Fruit fly (Drosophila melanogaster) whole organism, embryonic: Measurements from ENCODE around the gene CG43813.
A peak's percentile ranks its signal among the peaks of the same experiment; 100 is the strongest.

Experiments
- CG13296 ChIP-seq: fragments of 200-800 bp; sonication (Bioruptor generic); optimal IDR thresholded peaks from 3 replicates; lab custom pipeline; 2018; ENCODE audit warnings: missing biosample characterization, mild to moderate bottlenecking, missing genetic modification characterization
- CG18599 ChIP-seq: fragments of 200-800 bp; sonication (Bioruptor generic); optimal IDR thresholded peaks from 3 replicates; lab custom pipeline; 2017; ENCODE audit warnings: missing biosample characterization, missing genetic modification characterization, mild to moderate bottlenecking, moderate library complexity, missing genetic modification reagents
- CG8281 ChIP-seq: fragments of 200-800 bp; sonication (Bioruptor generic); optimal IDR thresholded peaks from 2 replicates; lab custom pipeline; 2018; ENCODE audit warnings: missing biosample characterization, mild to moderate bottlenecking, missing genetic modification characterization, moderate library complexity
- HLH3B ChIP-seq: fragments of 200-800 bp; sonication (Bioruptor generic); IDR thresholded peaks from 2 replicates; pipeline ENCODE4 v1.3.6; 2022; ENCODE audit warnings: missing biosample characterization, missing genetic modification characterization
- Mrtf ChIP-seq: fragments of 200-800 bp; sonication (Bioruptor generic); IDR thresholded peaks from 3 replicates; pipeline ENCODE4 v1.3.6; 2022; ENCODE audit warnings: missing biosample characterization, missing genetic modification characterization
- Sox102F ChIP-seq: fragments of 200-800 bp; sonication (Bioruptor generic); optimal IDR thresholded peaks from 2 replicates; lab custom pipeline; 2018; ENCODE audit warnings: missing biosample characterization, mild to moderate bottlenecking, missing genetic modification characterization, moderate library complexity
- cad ChIP-seq: fragments of >200 bp; optimal IDR thresholded peaks from 2 replicates; lab custom pipeline; 2017; ENCODE audit warnings: missing biosample characterization, missing genetic modification characterization
- kay ChIP-seq: fragments of 200-800 bp; sonication (Bioruptor generic); optimal IDR thresholded peaks from 2 replicates; lab custom pipeline; 2016; ENCODE audit warnings: missing biosample characterization, missing genetic modification characterization

The CG43813 gene

DNA sequence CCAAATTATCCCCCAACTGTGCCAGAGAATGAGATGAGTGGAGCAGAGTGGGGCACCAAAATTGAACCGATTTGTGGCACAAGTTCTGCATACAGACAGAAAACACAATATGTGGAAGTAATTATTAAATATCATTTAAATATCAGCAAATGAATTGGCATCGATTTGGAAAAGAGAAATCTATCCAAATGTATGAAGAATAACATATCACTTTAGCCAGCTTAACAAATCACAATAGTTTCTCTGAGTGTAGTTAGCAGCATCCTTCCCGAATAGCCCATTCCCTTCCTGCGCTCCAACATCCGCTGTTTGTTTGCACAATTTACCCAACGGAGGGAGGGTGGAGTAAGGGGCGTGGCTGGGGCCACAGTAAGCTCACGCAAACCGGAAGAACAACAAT is 29.2 kb downstream of the CG43813 start (continued):
- peak; percentile 14 for TF ChIP-seq Sox102F (GFP tag; lab: Kevin White, UChicago)
- TF ChIP-seq kay = no peak
- TF ChIP-seq cad (GFP tag; lab: Kevin White, UChicago) = no peak
- no peak for TF ChIP-seq CG13296 (GFP tag; lab: Kevin White, UChicago)
- TF ChIP-seq Mrtf = 0 out of 3 replicates have a peak, but pooled peaks have one; percentile 24
- 0 out of 2 replicates have a peak, but pooled peaks have one; percentile 32 for TF ChIP-seq HLH3B (GFP tag; lab: Robert Waterston, UW)
- TF ChIP-seq CG18599 (GFP tag; lab: Kevin White, UChicago) = peak; percentile 48
- TF ChIP-seq CG8281 (tag; lab: Kevin White, UChicago) = no peak
